Worm (Caenorhabditis elegans) whole organism, late embryonic: ENCODE results near the gene dnbp-1.

Experiments used
- C38D4.7 ChIP-seq: fragments of 200-800 bp; sonication (Bioruptor generic); optimal IDR thresholded peaks from 2 replicates; lab custom pipeline; 2018; ENCODE audit warnings: mild to moderate bottlenecking, missing genetic modification characterization, moderate library complexity, missing compliant biosample characterization
- K02D7.2 ChIP-seq: sonication (generic microtip); optimal IDR thresholded peaks from 2 replicates; lab custom pipeline; 2017; ENCODE audit warnings: mild to moderate bottlenecking, missing genetic modification characterization, missing compliant biosample characterization
- T23F11.4 ChIP-seq: fragments of 200-800 bp; sonication (Bioruptor generic); optimal IDR thresholded peaks from 2 replicates; lab custom pipeline; 2018; ENCODE audit warnings: mild to moderate bottlenecking, missing genetic modification characterization, missing compliant biosample characterization
- Y22D7AL.16 ChIP-seq: sonication (generic microtip); optimal IDR thresholded peaks from 2 replicates; lab custom pipeline; 2016; ENCODE audit warnings: missing genetic modification characterization, missing compliant biosample characterization
- ama-1 ChIP-seq: fragments of 150-350 bp; optimal IDR thresholded peaks from 2 replicates; lab custom pipeline; 2014
- ceh-14 ChIP-seq: sonication (generic microtip); optimal IDR thresholded peaks from 2 replicates; lab custom pipeline; 2016; ENCODE audit warnings: missing genotype, missing genetic modification characterization, missing compliant biosample characterization
- ceh-19 ChIP-seq: fragments of 200-800 bp; sonication (Bioruptor generic); optimal IDR thresholded peaks from 2 replicates; lab custom pipeline; 2018; ENCODE audit warnings: mild to moderate bottlenecking, missing genetic modification characterization, missing compliant biosample characterization
- ceh-2 ChIP-seq: sonication (generic microtip); optimal IDR thresholded peaks from 2 replicates; lab custom pipeline; 2016; ENCODE audit warnings: missing genotype, missing genetic modification characterization, missing compliant biosample characterization
- ceh-24 ChIP-seq: sonication (generic microtip); optimal IDR thresholded peaks from 2 replicates; lab custom pipeline; 2016; ENCODE audit warnings: mild to moderate bottlenecking, missing genetic modification characterization, missing compliant biosample characterization
- ceh-31 ChIP-seq: sonication (generic microtip); optimal IDR thresholded peaks from 2 replicates; lab custom pipeline; 2016; ENCODE audit warnings: missing genetic modification characterization, missing compliant biosample characterization
- ceh-34 ChIP-seq: sonication (generic microtip); optimal IDR thresholded peaks from 2 replicates; lab custom pipeline; 2016; ENCODE audit warnings: mild to moderate bottlenecking, missing genetic modification characterization, missing compliant biosample characterization
- ceh-45 ChIP-seq: fragments of 200-800 bp; sonication (Bioruptor generic); IDR thresholded peaks from 2 replicates; pipeline ENCODE4 v1.3.6; 2022; ENCODE audit warnings: missing genetic modification reagents, missing genetic modification characterization, missing compliant biosample characterization
- ceh-6 ChIP-seq: fragments of 200-800 bp; sonication (Bioruptor generic); optimal IDR thresholded peaks from 2 replicates; lab custom pipeline; 2018; ENCODE audit warnings: mild to moderate bottlenecking, missing genetic modification characterization, missing compliant biosample characterization
- ceh-9 ChIP-seq: sonication (generic microtip); optimal IDR thresholded peaks from 2 replicates; lab custom pipeline; 2016; ENCODE audit warnings: mild to moderate bottlenecking, missing genetic modification characterization, inconsistent platforms, missing compliant biosample characterization
- che-1 ChIP-seq: sonication (generic microtip); optimal IDR thresholded peaks from 2 replicates; lab custom pipeline; 2016; ENCODE audit warnings: mild to moderate bottlenecking, missing genetic modification characterization, missing compliant biosample characterization
- dve-1 ChIP-seq: sonication (generic microtip); optimal IDR thresholded peaks from 2 replicates; lab custom pipeline; 2017; ENCODE audit warnings: antibody characterized with exemption, mild to moderate bottlenecking, missing genetic modification characterization, missing compliant biosample characterization
- elt-2 ChIP-seq: sonication (generic microtip); optimal IDR thresholded peaks from 2 replicates; lab custom pipeline; 2016; ENCODE audit warnings: missing genetic modification reagents, missing genetic modification characterization, missing compliant biosample characterization
- elt-4 ChIP-seq: sonication (generic microtip); optimal IDR thresholded peaks from 2 replicates; lab custom pipeline; 2016; ENCODE audit warnings: missing genetic modification characterization, missing compliant biosample characterization
- ets-4 ChIP-seq: sonication (generic microtip); optimal IDR thresholded peaks from 2 replicates; lab custom pipeline; 2016; ENCODE audit warnings: missing genetic modification characterization, missing compliant biosample characterization
- fax-1 ChIP-seq: sonication (generic microtip); optimal IDR thresholded peaks from 2 replicates; lab custom pipeline; 2016; ENCODE audit warnings: missing genotype, missing genetic modification characterization, missing compliant biosample characterization
- gmeb-2 ChIP-seq: sonication (generic microtip); optimal IDR thresholded peaks from 2 replicates; lab custom pipeline; 2016; ENCODE audit warnings: missing genetic modification characterization, inconsistent platforms, missing compliant biosample characterization
- hlh-15 ChIP-seq: sonication (generic microtip); optimal IDR thresholded peaks from 2 replicates; lab custom pipeline; 2016; ENCODE audit warnings: missing genetic modification characterization, missing compliant biosample characterization
- hlh-30 ChIP-seq: sonication (generic microtip); optimal IDR thresholded peaks from 2 replicates; lab custom pipeline; 2017; ENCODE audit warnings: antibody characterized with exemption, missing genetic modification characterization, missing compliant biosample characterization; ENCODE audit not compliant: insufficient read depth
- hlh-6 ChIP-seq: sonication (generic microtip); optimal IDR thresholded peaks from 2 replicates; lab custom pipeline; 2016; ENCODE audit warnings: missing genotype, missing genetic modification characterization, missing compliant biosample characterization
- hlh-8 ChIP-seq: sonication (generic microtip); optimal IDR thresholded peaks from 2 replicates; lab custom pipeline; 2016; ENCODE audit warnings: missing genotype, missing genetic modification characterization, missing compliant biosample characterization
- lim-6 ChIP-seq: sonication (generic microtip); optimal IDR thresholded peaks from 2 replicates; lab custom pipeline; 2016; ENCODE audit warnings: missing genetic modification characterization, missing compliant biosample characterization
- lin-11 ChIP-seq: fragments of 200-800 bp; sonication (Bioruptor generic); optimal IDR thresholded peaks from 2 replicates; lab custom pipeline; 2018; ENCODE audit warnings: mild to moderate bottlenecking, missing genetic modification characterization, missing compliant biosample characterization
- madf-2 ChIP-seq: sonication (generic microtip); optimal IDR thresholded peaks from 2 replicates; lab custom pipeline; 2017; ENCODE audit warnings: missing genetic modification characterization, missing compliant biosample characterization
- mec-3 ChIP-seq: sonication (generic microtip); optimal IDR thresholded peaks from 2 replicates; lab custom pipeline; 2016; ENCODE audit warnings: borderline replicate concordance, missing genetic modification characterization, missing compliant biosample characterization
- nfya-1 ChIP-seq: sonication (generic microtip); optimal IDR thresholded peaks from 2 replicates; lab custom pipeline; 2017; ENCODE audit warnings: missing genetic modification characterization, mild to moderate bottlenecking, missing compliant biosample characterization, antibody characterized with exemption, moderate library complexity
- nhr-11 ChIP-seq: fragments of 150-350 bp; optimal IDR thresholded peaks from 2 replicates; lab custom pipeline; 2014; ENCODE audit warnings: missing biosample characterization, missing genetic modification characterization
- nhr-232 ChIP-seq: sonication (generic microtip); optimal IDR thresholded peaks from 2 replicates; lab custom pipeline; 2016; ENCODE audit warnings: missing genetic modification characterization, missing compliant biosample characterization
- npax-4 ChIP-seq: sonication (generic microtip); optimal IDR thresholded peaks from 2 replicates; lab custom pipeline; 2016; ENCODE audit warnings: missing genetic modification characterization, missing compliant biosample characterization
- odd-2 ChIP-seq: sonication (generic microtip); optimal IDR thresholded peaks from 2 replicates; lab custom pipeline; 2017; ENCODE audit warnings: antibody characterized with exemption, mild to moderate bottlenecking, missing genetic modification characterization, missing compliant biosample characterization
- pag-3 ChIP-seq: sonication (generic microtip); optimal IDR thresholded peaks from 2 replicates; lab custom pipeline; 2016; ENCODE audit warnings: missing compliant biosample characterization, missing genetic modification characterization, borderline replicate concordance
- pha-2 ChIP-seq: sonication (generic microtip); optimal IDR thresholded peaks from 2 replicates; lab custom pipeline; 2017; ENCODE audit warnings: mild to moderate bottlenecking, missing genetic modification characterization, missing compliant biosample characterization
- pha-4 ChIP-seq: fragments of 150-350 bp; optimal IDR thresholded peaks from 2 replicates; lab custom pipeline; 2018; ENCODE audit warnings: missing biosample characterization, missing genetic modification reagents, missing genetic modification characterization
- pqm-1 ChIP-seq: sonication (generic microtip); optimal IDR thresholded peaks from 2 replicates; lab custom pipeline; 2016; ENCODE audit warnings: missing genetic modification characterization, missing compliant biosample characterization
- ref-2 ChIP-seq: sonication (generic microtip); optimal IDR thresholded peaks from 2 replicates; lab custom pipeline; 2016; ENCODE audit warnings: missing genetic modification characterization, missing compliant biosample characterization
- sox-2 ChIP-seq: fragments of 200-800 bp; sonication (Bioruptor generic); IDR thresholded peaks from 2 replicates; pipeline ENCODE4 v1.3.6; 2022; ENCODE audit warnings: missing genetic modification reagents, missing genetic modification characterization, missing compliant biosample characterization
- syd-9 ChIP-seq: sonication (generic microtip); optimal IDR thresholded peaks from 2 replicates; lab custom pipeline; 2016; ENCODE audit warnings: mild to moderate bottlenecking, missing genetic modification characterization, moderate library complexity, missing compliant biosample characterization
- tbx-2 ChIP-seq: sonication (generic microtip); optimal IDR thresholded peaks from 2 replicates; lab custom pipeline; 2016; ENCODE audit warnings: missing genetic modification characterization, missing compliant biosample characterization
- ttx-3 ChIP-seq: sonication (generic microtip); optimal IDR thresholded peaks from 2 replicates; lab custom pipeline; 2016; ENCODE audit warnings: missing genetic modification reagents, missing genetic modification characterization, missing compliant biosample characterization
- unc-3 ChIP-seq, 2 experiments: fragments of 200-800 bp in 1 of 2; sonication (Bioruptor generic) in 1 of 2; sonication (generic microtip) in 1 of 2; conservative IDR thresholded peaks in 1 of 2; optimal IDR thresholded peaks in 1 of 2; 2 replicates each; pipeline versions ENCODE4 v1.3.6 to Lab custom; 2016 to 2022; ENCODE audit warnings: missing compliant biosample characterization in 2 of 2, missing genetic modification characterization in 2 of 2, missing genetic modification reagents in 1 of 2
- unc-42 ChIP-seq: sonication (generic microtip); optimal IDR thresholded peaks from 2 replicates; lab custom pipeline; 2016; ENCODE audit warnings: missing genotype, missing genetic modification characterization, missing compliant biosample characterization
- unc-55 ChIP-seq: sonication (generic microtip); optimal IDR thresholded peaks from 2 replicates; lab custom pipeline; 2017; ENCODE audit warnings: missing biosample characterization, missing genetic modification reagents, missing genetic modification characterization
- unc-86 ChIP-seq: sonication (generic microtip); optimal IDR thresholded peaks from 2 replicates; lab custom pipeline; 2016; ENCODE audit warnings: missing genetic modification characterization, missing compliant biosample characterization
- zip-5 ChIP-seq: sonication (generic microtip); optimal IDR thresholded peaks from 2 replicates; lab custom pipeline; 2016; ENCODE audit warnings: missing genetic modification characterization, missing compliant biosample characterization
- ztf-16 ChIP-seq: sonication (generic microtip); optimal IDR thresholded peaks from 2 replicates; lab custom pipeline; 2017; ENCODE audit warnings: missing genetic modification characterization, missing compliant biosample characterization

Gene dnbp-1

DNA sequence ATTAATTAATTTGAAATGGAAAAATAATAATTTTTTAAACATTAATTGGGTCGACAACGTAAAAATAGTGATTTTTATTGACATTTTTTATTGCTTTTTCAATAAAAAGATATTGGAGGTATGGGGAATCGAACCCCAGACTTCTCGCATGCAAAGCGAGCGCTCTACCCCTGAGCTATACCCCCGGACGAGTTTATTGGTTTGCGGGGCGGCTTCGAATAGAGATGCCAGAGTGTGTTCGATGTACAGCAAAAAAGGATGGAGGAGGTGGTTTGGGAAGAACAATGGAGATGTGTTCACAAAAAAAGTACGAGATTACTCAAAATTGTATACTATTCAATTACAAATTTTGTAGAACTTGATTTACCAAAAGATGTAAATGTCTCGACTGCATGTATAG, 34.0 kb upstream of the dnbp-1 start:
- no peak for TF ChIP-seq T23F11.4
- no peak for TF ChIP-seq mec-3
- peak; percentile 51 for TF ChIP-seq pha-2 (tag; lab: Kevin White, UChicago)
- no peak for TF ChIP-seq ets-4 (tag; lab: Kevin White, UChicago)
- no peak for TF ChIP-seq sox-2 (GFP tag; lab: Robert Waterston, UW)
- no peak for TF ChIP-seq pqm-1 (tag; lab: Kevin White, UChicago)
- TF ChIP-seq nhr-232: peak; percentile 55
- TF ChIP-seq ceh-19 (GFP tag; lab: Kevin White, UChicago): no peak
- no peak for TF ChIP-seq gmeb-2 (tag; lab: Kevin White, UChicago)
- TF ChIP-seq ceh-45 (GFP tag; lab: Robert Waterston, UW): no peak
- peak; percentile 66 for TF ChIP-seq che-1 (tag; lab: Kevin White, UChicago)
- TF ChIP-seq C38D4.7 (GFP tag; lab: Kevin White, UChicago): peak; percentile 59
- TF ChIP-seq ttx-3 (tag; lab: Kevin White, UChicago): peak; percentile 71
- no peak for TF ChIP-seq madf-2 (tag; lab: Kevin White, UChicago)
- no peak for TF ChIP-seq ceh-2 (tag; lab: Kevin White, UChicago)
- peak; percentile 8 for TF ChIP-seq odd-2
- peak; percentile 22 for TF ChIP-seq ceh-34 (tag; lab: Kevin White, UChicago)
- TF ChIP-seq dve-1: no peak
- 0 out of 2 replicates have a peak, but pooled peaks have one; percentile 19 for TF ChIP-seq unc-3 (GFP tag; conservative IDR thresholded peaks at IDR 0.05; lab: Robert Waterston, UW)
- TF ChIP-seq unc-3 (tag; optimal IDR thresholded peaks at IDR 0.05; lab: Kevin White, UChicago): no peak
- peak; percentile 6 for TF ChIP-seq zip-5
- TF ChIP-seq ceh-31: no peak
- no peak for TF ChIP-seq ceh-24 (tag; lab: Kevin White, UChicago)
- TF ChIP-seq ama-1 (lab: Kevin White, UChicago): no peak
- TF ChIP-seq unc-55: no peak
- no peak for TF ChIP-seq lim-6
- TF ChIP-seq hlh-6 (tag; lab: Kevin White, UChicago): no peak
- peak; percentile 28 for TF ChIP-seq Y22D7AL.16
- TF ChIP-seq tbx-2: peak; percentile 10
- peak; percentile 63 for TF ChIP-seq elt-2 (tag; lab: Kevin White, UChicago)
- no peak for TF ChIP-seq hlh-15 (tag; lab: Kevin White, UChicago)
- TF ChIP-seq ztf-16 (tag; lab: Kevin White, UChicago): no peak
- TF ChIP-seq unc-86 (tag; lab: Kevin White, UChicago): peak; percentile 27
- TF ChIP-seq npax-4 (tag; lab: Kevin White, UChicago): no peak
- TF ChIP-seq K02D7.2 (tag; lab: Kevin White, UChicago): no peak
- TF ChIP-seq nfya-1 (tag; lab: Kevin White, UChicago): peak; percentile 40
- TF ChIP-seq lin-11: peak; percentile 56
- TF ChIP-seq ref-2 (tag; lab: Kevin White, UChicago): no peak
- no peak for TF ChIP-seq unc-42
- TF ChIP-seq hlh-30 (tag; lab: Kevin White, UChicago): no peak

DNA sequence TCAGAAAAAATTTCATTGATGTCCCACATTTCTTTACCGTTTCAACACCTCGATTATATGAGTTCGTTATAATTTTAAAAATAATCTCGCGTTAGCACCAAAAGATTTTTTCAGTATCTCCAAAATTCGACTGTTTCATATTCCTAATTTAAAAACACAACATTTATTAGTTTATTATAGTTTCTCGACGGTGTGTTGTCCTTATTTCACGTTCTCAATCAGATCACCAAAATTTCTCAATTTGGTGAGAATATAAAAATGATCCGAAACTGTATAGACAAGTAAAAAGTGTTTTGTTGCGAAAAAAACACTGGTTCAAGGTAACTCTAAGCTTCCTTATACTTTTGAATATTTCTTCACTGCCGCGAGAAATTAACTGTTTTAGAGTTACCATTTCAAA, 29.1 kb upstream of the dnbp-1 start:
- no peak for TF ChIP-seq ceh-34 (tag; lab: Kevin White, UChicago)
- TF ChIP-seq ztf-16 (tag; lab: Kevin White, UChicago): no peak

DNA sequence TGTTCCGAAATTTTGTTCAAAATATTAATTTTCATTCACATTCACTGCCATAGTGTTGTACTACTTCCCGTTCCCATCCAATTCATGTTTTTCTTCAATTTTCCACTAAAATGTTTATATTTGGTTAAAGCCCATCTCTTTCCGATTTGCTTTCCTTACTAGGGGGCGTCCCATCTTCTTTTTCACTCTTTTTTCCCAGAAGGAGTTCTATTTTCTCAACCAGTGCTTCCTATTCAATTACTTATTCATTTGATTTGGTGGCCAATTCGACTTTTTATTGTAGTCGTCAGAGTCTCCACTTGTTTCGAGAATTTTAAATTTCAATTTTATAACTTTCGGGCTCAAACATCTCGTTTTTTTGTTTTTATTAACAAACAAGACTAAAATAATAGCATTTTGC, 22.1 kb upstream of the dnbp-1 start:
- TF ChIP-seq ceh-14 (tag; lab: Kevin White, UChicago) (no peak), pha-2 (tag; lab: Kevin White, UChicago) (no peak), hlh-8 (no peak), pag-3 (tag; lab: Kevin White, UChicago) (no peak), syd-9 (tag; lab: Kevin White, UChicago) (no peak), K02D7.2 (tag; lab: Kevin White, UChicago) (no peak), npax-4 (tag; lab: Kevin White, UChicago) (no peak), pha-4 (tag; lab: Kevin White, UChicago) (no peak), nhr-11 (tag; lab: Kevin White, UChicago) (no peak), ttx-3 (tag; lab: Kevin White, UChicago) (no peak), ceh-9 (tag; lab: Kevin White, UChicago) (no peak), ceh-6 (GFP tag; lab: Kevin White, UChicago) (no peak), ref-2 (tag; lab: Kevin White, UChicago) (no peak), mec-3 (no peak), ceh-31 (no peak), elt-4 (no peak), Y22D7AL.16 (no peak), fax-1 (tag; lab: Kevin White, UChicago) (no peak)
